Worm (Caenorhabditis elegans) whole organism, L4 larva: ENCODE data around the gene puf-9.

Experiments
- D1046.2 ChIP-seq: fragments of 200-800 bp; sonication (Bioruptor generic); IDR thresholded peaks from 2 replicates; pipeline ENCODE4 v1.3.6; 2022; ENCODE audit warnings: missing genetic modification characterization, missing compliant biosample characterization
- F26F4.8 ChIP-seq: fragments of 200-800 bp; sonication (Bioruptor generic); conservative IDR thresholded peaks from 2 replicates; pipeline ENCODE4 v1.3.6; 2022; ENCODE audit warnings: missing genetic modification characterization, missing compliant biosample characterization
- F37D6.2 ChIP-seq: sonication (generic microtip); optimal IDR thresholded peaks from 2 replicates; lab custom pipeline; 2016; ENCODE audit warnings: mild to moderate bottlenecking, missing genetic modification characterization, missing compliant biosample characterization
- F44E2.7 ChIP-seq: fragments of 200-800 bp; sonication (Bioruptor generic); IDR thresholded peaks from 2 replicates; pipeline ENCODE4 v2.1.2; 2022; ENCODE audit warnings: missing genetic modification characterization, missing compliant biosample characterization
- F49E8.2 ChIP-seq: sonication (generic microtip); optimal IDR thresholded peaks from 2 replicates; lab custom pipeline; 2016; ENCODE audit warnings: missing compliant biosample characterization, mild to moderate bottlenecking, missing genetic modification characterization, borderline replicate concordance
- R02D3.7 ChIP-seq: fragments of 150-350 bp; sonication (generic microtip); optimal IDR thresholded peaks from 3 replicates; lab custom pipeline; 2014; ENCODE audit warnings: missing biosample characterization, missing genetic modification characterization
- T20F7.1 ChIP-seq: fragments of 200-800 bp; sonication (Bioruptor generic); optimal IDR thresholded peaks from 2 replicates; lab custom pipeline; 2018; ENCODE audit warnings: mild to moderate bottlenecking, missing genetic modification characterization, missing compliant biosample characterization
- Y105C5A.15 ChIP-seq: fragments of 200-800 bp; sonication (Bioruptor generic); IDR thresholded peaks from 2 replicates; pipeline ENCODE4 v1.3.6; 2022; ENCODE audit warnings: missing genetic modification characterization, missing compliant biosample characterization
- Y48G9A.11 ChIP-seq: fragments of 200-800 bp; sonication (Bioruptor generic); IDR thresholded peaks from 2 replicates; pipeline ENCODE4 v1.3.6; 2022; ENCODE audit warnings: missing genetic modification reagents, missing genetic modification characterization, missing compliant biosample characterization
- ZK546.5 ChIP-seq, 2 experiments: sonication (generic microtip); optimal IDR thresholded peaks; 2 replicates each; lab custom pipeline; 2017; ENCODE audit warnings: missing biosample characterization in 2 of 2, missing genetic modification characterization in 2 of 2
- aha-1 ChIP-seq: fragments of 150-350 bp; peaks from one replicate; lab custom pipeline; 2014; ENCODE audit warnings: missing biosample characterization, missing genetic modification characterization
- aly-2 ChIP-seq: sonication (generic microtip); optimal IDR thresholded peaks from 2 replicates; lab custom pipeline; 2018; ENCODE audit warnings: missing biosample characterization, missing genetic modification characterization
- arid-1 ChIP-seq: fragments of 200-800 bp; sonication (Bioruptor generic); conservative IDR thresholded peaks from 2 replicates; pipeline ENCODE4 v1.3.6; 2022; ENCODE audit warnings: missing genetic modification reagents, missing genetic modification characterization, missing compliant biosample characterization
- ces-1 ChIP-seq: fragments of 150-350 bp; sonication (generic microtip); optimal IDR thresholded peaks from 4 replicates; lab custom pipeline; 2014; ENCODE audit warnings: missing biosample characterization, missing genetic modification reagents, missing genetic modification characterization
- ctbp-1 ChIP-seq: fragments of 200-800 bp; sonication (Bioruptor generic); IDR thresholded peaks from 2 replicates; pipeline ENCODE4 v1.3.6; 2022; ENCODE audit warnings: missing genetic modification reagents, missing genetic modification characterization, missing compliant biosample characterization
- daf-16 ChIP-seq, 3 experiments: sonication (generic microtip); optimal IDR thresholded peaks; 2 replicates each; lab custom pipeline; 2016 to 2017; ENCODE audit warnings: missing genetic modification characterization in 3 of 3, missing genetic modification reagents in 3 of 3, mild to moderate bottlenecking in 2 of 3, missing compliant biosample characterization in 2 of 3, missing biosample characterization in 1 of 3, moderate library complexity in 1 of 3
- daf-8 ChIP-seq: fragments of 200-800 bp; sonication (Bioruptor generic); IDR thresholded peaks from 2 replicates; pipeline ENCODE4 v1.3.6; 2022; ENCODE audit warnings: missing genetic modification characterization, missing compliant biosample characterization
- dmd-8 ChIP-seq: fragments of 200-800 bp; sonication (Bioruptor generic); IDR thresholded peaks from 2 replicates; pipeline ENCODE4 v1.3.6; 2022; ENCODE audit warnings: missing genetic modification characterization, missing compliant biosample characterization
- dpl-1 ChIP-seq: fragments of 150-350 bp; optimal IDR thresholded peaks from 2 replicates; lab custom pipeline; 2014; ENCODE audit warnings: missing biosample characterization, missing genetic modification reagents, missing genetic modification characterization
- egl-43 ChIP-seq: fragments of 200-800 bp; sonication (Bioruptor generic); IDR thresholded peaks from 2 replicates; pipeline ENCODE4 v1.3.6; 2022; ENCODE audit warnings: missing genetic modification reagents, missing genetic modification characterization, missing compliant biosample characterization
- fkh-10 ChIP-seq: fragments of 150-350 bp; optimal IDR thresholded peaks from 2 replicates; lab custom pipeline; 2014; ENCODE audit warnings: missing biosample characterization, missing genetic modification reagents, missing genetic modification characterization
- hlh-11 ChIP-seq: fragments of 200-800 bp; sonication (Bioruptor generic); optimal IDR thresholded peaks from 2 replicates; lab custom pipeline; 2018; ENCODE audit warnings: mild to moderate bottlenecking, missing genetic modification characterization, missing compliant biosample characterization
- lin-38 ChIP-seq: fragments of 200-800 bp; sonication (Bioruptor generic); IDR thresholded peaks from 2 replicates; pipeline ENCODE4 v1.3.6; 2022; ENCODE audit warnings: missing genetic modification reagents, missing genetic modification characterization, missing compliant biosample characterization
- lin-39 ChIP-seq: fragments of 150-350 bp; optimal IDR thresholded peaks from 2 replicates; lab custom pipeline; 2014; ENCODE audit warnings: missing biosample characterization, missing genetic modification reagents, missing genetic modification characterization
- lir-3 ChIP-seq: sonication (generic microtip); optimal IDR thresholded peaks from 2 replicates; lab custom pipeline; 2016; ENCODE audit warnings: mild to moderate bottlenecking, missing genetic modification characterization, missing compliant biosample characterization
- lsy-2 ChIP-seq, 2 experiments: fragments of 150-350 bp in 1 of 2; sonication (generic microtip) in 1 of 2; optimal IDR thresholded peaks; 2 replicates each; lab custom pipeline; 2014 to 2017; ENCODE audit warnings: missing biosample characterization in 2 of 2, missing genetic modification characterization in 2 of 2
- madf-9 ChIP-seq: fragments of 200-800 bp; sonication (Bioruptor generic); conservative IDR thresholded peaks from 2 replicates; pipeline ENCODE4 v1.3.6; 2022; ENCODE audit warnings: missing genetic modification reagents, missing genetic modification characterization, missing compliant biosample characterization
- mdl-1 ChIP-seq, 2 experiments: fragments of 150-350 bp in 1 of 2; sonication (generic microtip) in 1 of 2; optimal IDR thresholded peaks; 2 replicates each; lab custom pipeline; 2014 to 2017; ENCODE audit warnings: missing biosample characterization in 2 of 2, missing genetic modification characterization in 2 of 2
- mes-2 ChIP-seq: sonication (generic microtip); optimal IDR thresholded peaks from 2 replicates; lab custom pipeline; 2016; ENCODE audit warnings: missing genotype, mild to moderate bottlenecking, missing genetic modification characterization, missing compliant biosample characterization; ENCODE audit not compliant: poor library complexity, severe bottlenecking
- nhr-111 ChIP-seq: fragments of 200-800 bp; sonication (Bioruptor generic); optimal IDR thresholded peaks from 2 replicates; lab custom pipeline; 2018; ENCODE audit warnings: mild to moderate bottlenecking, missing genetic modification characterization, missing compliant biosample characterization
- nhr-41 ChIP-seq: fragments of 200-800 bp; sonication (Bioruptor generic); IDR thresholded peaks from 2 replicates; pipeline ENCODE4 v1.3.6; 2022; ENCODE audit warnings: missing genetic modification reagents, missing genetic modification characterization, missing compliant biosample characterization
- nhr-77 ChIP-seq: fragments of 150-350 bp; optimal IDR thresholded peaks from 2 replicates; lab custom pipeline; 2014; ENCODE audit warnings: missing biosample characterization, missing genetic modification characterization
- php-3 ChIP-seq: fragments of 200-800 bp; sonication (Bioruptor generic); IDR thresholded peaks from 2 replicates; pipeline ENCODE4 v1.3.6; 2022; ENCODE audit warnings: missing genetic modification reagents, missing genetic modification characterization, missing compliant biosample characterization
- saeg-2 ChIP-seq: fragments of 200-800 bp; sonication (Bioruptor generic); IDR thresholded peaks from 2 replicates; pipeline ENCODE4 v1.3.6; 2022; ENCODE audit warnings: missing genetic modification reagents, missing genetic modification characterization, missing compliant biosample characterization
- snpc-1.2 ChIP-seq: fragments of 200-800 bp; sonication (Bioruptor generic); IDR thresholded peaks from 2 replicates; pipeline ENCODE4 v1.3.6; 2022; ENCODE audit warnings: missing genetic modification reagents, missing genetic modification characterization, missing compliant biosample characterization
- snpc-4 ChIP-seq: fragments of 150-350 bp; optimal IDR thresholded peaks from 2 replicates; lab custom pipeline; 2014; ENCODE audit warnings: missing biosample characterization, missing genetic modification characterization
- spr-1 ChIP-seq: sonication (generic microtip); optimal IDR thresholded peaks from 2 replicates; lab custom pipeline; 2016; ENCODE audit warnings: mild to moderate bottlenecking, missing genetic modification characterization, missing compliant biosample characterization
- unc-130 ChIP-seq: sonication (generic microtip); optimal IDR thresholded peaks from 2 replicates; lab custom pipeline; 2016; ENCODE audit warnings: missing genetic modification reagents, missing genetic modification characterization, missing compliant biosample characterization
- unc-62 ChIP-seq, 3 experiments: fragments of 150-350 bp in 1 of 3; sonication (generic microtip); optimal IDR thresholded peaks in 2 of 3; peaks in 1 of 3; 1 replicate in 1 of 3; 2 replicates in 2 of 3; lab custom pipeline; 2014 to 2017; ENCODE audit warnings: missing biosample characterization in 3 of 3, missing genetic modification characterization in 3 of 3, missing genetic modification reagents in 3 of 3, missing genotype in 1 of 3
- zag-1 ChIP-seq: fragments of 150-350 bp; optimal IDR thresholded peaks from 2 replicates; lab custom pipeline; 2014; ENCODE audit warnings: missing biosample characterization, missing genetic modification characterization

Gene puf-9

DNA sequence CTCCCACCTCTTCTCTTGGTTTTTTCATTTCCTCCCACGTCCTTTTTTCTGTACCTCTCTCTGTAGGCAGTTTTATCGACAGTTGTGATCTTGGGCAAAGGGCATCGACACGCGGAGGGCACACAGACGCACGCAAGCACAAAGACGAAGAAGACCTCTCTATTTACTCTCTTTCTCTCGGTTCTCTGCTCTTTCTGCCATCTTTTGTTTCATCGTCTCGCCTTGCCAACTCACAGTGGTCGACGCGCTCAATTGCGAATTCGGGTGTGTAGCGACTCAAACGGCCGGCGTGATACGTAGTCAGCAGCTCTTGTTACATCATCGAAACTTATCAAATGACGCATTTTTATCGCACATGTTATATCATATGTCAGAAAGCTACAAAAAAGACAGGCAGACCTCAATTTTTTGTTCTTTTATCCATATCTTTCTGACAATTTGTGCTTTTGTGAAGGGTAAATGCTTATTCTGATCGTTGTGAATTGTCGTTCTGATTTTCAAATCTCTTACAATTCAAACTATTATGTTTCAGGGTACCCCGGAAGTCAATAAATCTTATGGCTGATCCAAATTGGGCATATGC lies at the start of gene puf-9 (continued):
- TF ChIP-seq Y105C5A.15 (GFP tag; lab: Robert Waterston, UW) (no peak), nhr-41 (GFP tag; lab: Robert Waterston, UW) (peak; percentile 96), unc-130 (GFP tag; lab: Kevin White, UChicago) (no peak), nhr-77 (tag; lab: Kevin White, UChicago) (peak; percentile 99), aly-2 (tag; lab: Kevin White, UChicago) (no peak)

- no peak for TF ChIP-seq R02D3.7 (tag; lab: Kevin White, UChicago)
- TF ChIP-seq aha-1 (tag; lab: Kevin White, UChicago), result peak; percentile 96
- no peak for TF ChIP-seq T20F7.1
These were observed 47.0 kb upstream of the puf-9 start for ce11 chrX:5794432-5794831.

ce11 chrX:5798690-5799089 lies 42.7 kb upstream of the puf-9 start, which contains the start of gene F46G11.4:
Gene F46G11.4 (minus strand): TSS chrX:5798790.
- no peak for TF ChIP-seq dpl-1 (GFP tag; lab: Kevin White, UChicago)
- TF ChIP-seq Y48G9A.11 (GFP tag; lab: Robert Waterston, UW), result no peak
- no peak for TF ChIP-seq ctbp-1 (GFP tag; lab: Robert Waterston, UW)
- TF ChIP-seq unc-62 (GFP tag; optimal IDR thresholded peaks at IDR 0.05 in 1 of 2; lab: Kevin White, UChicago), result peak in 1 of 2 experiments; percentile 85
- no peak for TF ChIP-seq unc-62 (tag; optimal IDR thresholded peaks at IDR 0.05; lab: Kevin White, UChicago)
- no peak for TF ChIP-seq Y105C5A.15 (GFP tag; lab: Robert Waterston, UW)
- TF ChIP-seq daf-8 (GFP tag; lab: Robert Waterston, UW), result no peak
- TF ChIP-seq lir-3 (tag; lab: Kevin White, UChicago), result no peak

- TF ChIP-seq ctbp-1 (GFP tag; lab: Robert Waterston, UW), result peak; percentile 75
- no peak for TF ChIP-seq F44E2.7 (GFP tag; lab: Robert Waterston, UW)
- no peak for TF ChIP-seq snpc-4
- peak in 1 of 2 experiments; percentile 39 for TF ChIP-seq unc-62 (GFP tag; optimal IDR thresholded peaks at IDR 0.05 in 1 of 2; lab: Kevin White, UChicago)
- TF ChIP-seq unc-62 (tag; optimal IDR thresholded peaks at IDR 0.05; lab: Kevin White, UChicago), result no peak
- peak; percentile 93 for TF ChIP-seq fkh-10 (GFP tag; lab: Kevin White, UChicago)
- no peak for TF ChIP-seq lin-38
- no peak for TF ChIP-seq mdl-1 (tag; optimal IDR thresholded peaks at IDR 0.05; lab: Kevin White, UChicago)
- TF ChIP-seq spr-1 (tag; lab: Kevin White, UChicago), result no peak
- TF ChIP-seq hlh-11 (tag; lab: Kevin White, UChicago), result no peak
- no peak for TF ChIP-seq zag-1 (tag; lab: Kevin White, UChicago)
- peak in 1 of 2 experiments; percentile 9 for TF ChIP-seq lsy-2 (tag; optimal IDR thresholded peaks at IDR 0.05; lab: Kevin White, UChicago)
- TF ChIP-seq ZK546.5 (tag; optimal IDR thresholded peaks at IDR 0.05; lab: Kevin White, UChicago), result no peak
- peak; percentile 72 for TF ChIP-seq ces-1 (GFP tag; lab: Kevin White, UChicago)
These were observed 42.2 kb upstream of the puf-9 start for ce11 chrX:5799229-5799628.

DNA sequence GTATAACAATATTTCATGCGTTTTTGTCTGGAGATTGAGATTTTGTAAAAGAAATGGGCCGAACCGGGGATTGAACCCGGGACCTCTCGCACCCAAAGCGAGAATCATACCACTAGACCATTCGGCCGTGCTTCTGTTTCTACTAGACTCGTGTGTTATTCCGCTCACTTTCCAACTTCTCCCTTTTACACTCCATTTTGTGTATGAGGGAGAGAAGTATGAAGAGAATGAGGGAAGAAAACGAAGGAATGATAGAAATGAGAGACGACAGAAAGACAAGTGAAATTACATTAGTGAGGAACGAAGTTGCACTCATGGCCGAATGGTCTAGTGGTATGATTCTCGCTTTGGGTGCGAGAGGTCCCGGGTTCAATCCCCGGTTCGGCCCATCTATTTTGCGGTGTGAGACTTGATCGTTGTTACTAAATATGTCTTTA lies 40.2 kb upstream of the puf-9 start:
- TF ChIP-seq madf-9 (GFP tag; lab: Robert Waterston, UW) (peak; percentile 87), F37D6.2 (tag; lab: Kevin White, UChicago) (peak; percentile 83), arid-1 (peak; percentile 70), F26F4.8 (GFP tag; lab: Robert Waterston, UW) (peak; percentile 39; the same call in 1 of the 2 replicates), dmd-8 (GFP tag; lab: Robert Waterston, UW) (peak; percentile 94), daf-16 (GFP tag; optimal IDR thresholded peaks at IDR 0.05; lab: Kevin White, UChicago) (peak; percentile 86 to 90), daf-16 (tag; optimal IDR thresholded peaks at IDR 0.05; lab: Kevin White, UChicago) (peak; percentile 75), php-3 (peak; percentile 83), snpc-1.2 (GFP tag; lab: Robert Waterston, UW) (peak; percentile 93), saeg-2 (GFP tag; lab: Robert Waterston, UW) (peak; percentile 87; the same call in 1 of the 2 replicates), egl-43 (GFP tag; lab: Robert Waterston, UW) (peak; percentile 98), lin-39 (tag; lab: Kevin White, UChicago) (no peak), daf-8 (GFP tag; lab: Robert Waterston, UW) (no peak), unc-62 (GFP tag; optimal IDR thresholded peaks at IDR 0.05 in 1 of 2; lab: Kevin White, UChicago) (peak in 1 of 2 experiments; percentile 57), unc-62 (tag; optimal IDR thresholded peaks at IDR 0.05; lab: Kevin White, UChicago) (no peak), dpl-1 (GFP tag; lab: Kevin White, UChicago) (peak; percentile 52), lir-3 (tag; lab: Kevin White, UChicago) (peak; percentile 83), mes-2 (tag; lab: Kevin White, UChicago) (peak; percentile 87), D1046.2 (GFP tag; lab: Robert Waterston, UW) (peak; percentile 47; the same call in 1 of the 2 replicates), nhr-111 (GFP tag; lab: Kevin White, UChicago) (peak; percentile 85), F49E8.2 (tag; lab: Kevin White, UChicago) (peak; percentile 82)
